Worm (Caenorhabditis elegans) whole organism, L4/young adult: ENCODE measurements around the gene F11A5.5.

Experiments
- W03F9.2 ChIP-seq: fragments of 150-350 bp; optimal IDR thresholded peaks from 2 replicates; lab custom pipeline; 2014; ENCODE audit warnings: missing biosample characterization, missing genetic modification characterization
- dao-5 ChIP-seq: sonication (generic microtip); optimal IDR thresholded peaks from 2 replicates; lab custom pipeline; 2016; ENCODE audit warnings: missing genotype, missing genetic modification characterization, moderate library complexity, missing compliant biosample characterization
- him-1 ChIP-seq: sonication (generic microtip); optimal IDR thresholded peaks from 2 replicates; lab custom pipeline; 2016; ENCODE audit warnings: missing genotype, missing genetic modification reagents, missing genetic modification characterization, missing compliant biosample characterization

The F11A5.5 gene

DNA sequence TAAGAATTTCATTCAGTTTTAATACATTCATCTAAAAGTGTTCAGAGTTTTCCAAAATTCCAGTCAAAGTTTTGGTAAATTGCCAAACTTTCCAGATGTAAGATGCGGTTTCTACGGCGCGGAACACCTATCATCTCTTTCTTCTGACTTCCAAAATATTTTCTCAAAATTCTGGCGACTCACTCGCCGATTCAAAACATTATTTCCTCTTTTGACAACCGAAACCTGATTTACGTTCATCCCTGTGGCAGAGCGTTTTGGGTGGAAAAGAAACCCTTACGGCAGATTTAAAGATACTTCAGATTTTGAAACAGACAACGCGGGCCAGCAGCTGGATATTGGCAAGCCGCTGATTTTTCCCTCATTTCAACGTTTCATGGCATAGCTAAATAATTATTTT is at the start of gene F11A5.5:
Gene F11A5.5, plus strand, starts transcription at position 301 of the 400 bp plus-strand sequence.
- TF ChIP-seq dao-5 (tag; lab: Kevin White, UChicago) (no peak), him-1 (tag; lab: Kevin White, UChicago) (no peak), W03F9.2 (no peak)

DNA sequence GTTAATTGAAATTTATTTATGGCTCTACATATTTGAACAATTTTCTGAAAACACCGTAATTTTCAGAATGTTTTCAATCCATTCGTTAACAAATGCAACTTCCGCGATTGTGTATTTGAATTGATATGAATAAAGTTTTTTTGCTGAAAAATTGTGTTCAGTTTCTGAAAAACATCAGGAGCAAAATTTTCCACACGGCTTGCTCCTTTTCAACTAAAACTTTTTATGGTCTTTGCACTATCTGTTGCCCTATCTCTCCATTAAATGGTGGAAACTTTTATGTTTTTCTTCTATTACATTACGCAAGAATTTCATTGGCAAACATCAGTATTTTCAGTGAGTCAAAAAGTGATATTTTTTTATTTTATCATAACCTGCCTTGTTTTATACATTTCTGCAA is 49.3 kb upstream of the F11A5.5 start, which contains the start of gene F10A3.4:
Gene F10A3.4, plus strand, starts transcription at position 301 of the 400 bp plus-strand sequence.
- TF ChIP-seq dao-5 (tag; lab: Kevin White, UChicago) (no peak), W03F9.2 (no peak), him-1 (tag; lab: Kevin White, UChicago) (no peak)

- TF ChIP-seq him-1 (tag; lab: Kevin White, UChicago): no peak
- TF ChIP-seq dao-5 (tag; lab: Kevin White, UChicago): no peak
- TF ChIP-seq W03F9.2: no peak
Observed at ce11 chrV:16153375-16153774, 44.7 kb upstream of the F11A5.5 start, which contains the start of gene str-254. Gene str-254 (minus strand): TSS chrV:16153475.

DNA sequence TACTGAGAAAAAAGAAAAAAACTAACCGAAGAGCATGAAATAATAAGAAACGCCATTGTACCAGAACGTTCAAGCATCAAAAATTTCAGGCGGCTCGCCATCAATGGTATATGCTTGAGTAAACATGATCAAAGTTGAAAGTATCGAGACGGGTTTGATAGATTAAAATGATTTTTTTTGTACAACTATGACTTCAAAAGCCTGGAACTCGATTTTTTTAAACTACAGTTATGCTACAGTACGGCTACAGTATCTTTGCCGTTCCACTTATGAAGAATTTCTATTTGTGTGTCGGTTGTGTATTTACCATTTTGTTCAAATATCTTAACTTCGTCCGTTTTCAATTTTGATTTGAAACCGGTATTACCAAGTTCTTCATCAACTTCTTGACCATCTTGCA is 43.0 kb upstream of the F11A5.5 start, which contains the start of gene str-97:
Gene str-97, minus strand, starts transcription at position 101 of the 400 bp plus-strand sequence.
- TF ChIP-seq dao-5 (tag; lab: Kevin White, UChicago): no peak
- no peak for TF ChIP-seq him-1 (tag; lab: Kevin White, UChicago)
- TF ChIP-seq W03F9.2: no peak

ce11 chrV:16158391-16158790 is 39.7 kb upstream of the F11A5.5 start, which contains the start of gene str-99:
Gene str-99 (minus strand): TSS chrV:16158491.
- no peak for TF ChIP-seq him-1 (tag; lab: Kevin White, UChicago)
- no peak for TF ChIP-seq dao-5 (tag; lab: Kevin White, UChicago)
- no peak for TF ChIP-seq W03F9.2

ce11 chrV:16159594-16159993 is 38.5 kb upstream of the F11A5.5 start, which contains the start of gene F10A3.17:
Gene F10A3.17 (minus strand): TSS chrV:16159694.
- TF ChIP-seq him-1 (tag; lab: Kevin White, UChicago) (no peak), W03F9.2 (no peak), dao-5 (tag; lab: Kevin White, UChicago) (no peak)

DNA sequence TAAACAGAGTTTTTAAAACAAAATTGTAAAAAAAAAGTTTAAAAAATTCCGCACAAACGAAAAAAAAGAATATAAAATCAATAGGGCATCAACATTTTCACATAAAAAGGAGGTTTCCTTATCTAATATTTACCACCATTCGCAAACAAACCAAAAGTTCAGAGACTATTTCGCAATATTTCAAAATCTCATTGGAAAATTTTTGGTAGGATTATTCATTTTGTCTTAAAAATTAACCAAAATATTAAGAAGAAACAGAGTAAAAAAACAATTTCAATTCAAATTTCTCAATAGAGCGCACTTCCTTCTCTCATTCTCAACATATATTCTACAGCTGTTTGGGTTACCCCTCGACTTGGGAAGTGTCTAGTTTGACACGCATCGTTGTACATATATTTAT is 38.0 kb upstream of the F11A5.5 start:
- TF ChIP-seq W03F9.2: no peak
- no peak for TF ChIP-seq him-1 (tag; lab: Kevin White, UChicago)

DNA sequence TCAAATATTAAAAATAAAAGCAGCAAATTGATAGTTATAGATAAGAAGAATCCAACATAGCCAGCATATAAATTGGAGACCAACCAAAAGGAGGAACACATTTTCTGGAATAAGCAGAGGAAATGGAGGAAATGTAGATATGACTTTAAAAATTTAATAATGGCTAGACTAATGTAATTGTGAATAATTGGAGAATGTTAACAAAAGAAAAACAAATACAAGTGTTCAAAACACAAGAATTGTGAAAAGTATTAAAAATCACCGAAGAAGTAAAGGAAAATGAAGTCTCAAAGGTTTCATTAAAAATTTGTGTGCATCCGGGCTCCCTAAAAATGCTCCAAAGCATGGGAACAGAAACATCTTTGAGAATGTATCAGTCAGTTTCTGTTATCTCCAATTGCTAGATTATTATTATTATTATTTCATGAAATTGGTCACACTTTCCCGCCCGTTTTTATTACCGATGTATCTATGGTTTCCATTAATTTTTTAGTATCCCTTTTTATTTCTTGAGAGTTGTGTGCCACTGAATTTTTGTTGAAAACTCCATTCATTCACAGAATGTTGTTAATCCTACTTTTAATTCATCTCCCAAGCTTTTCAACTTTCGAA is 35.9 kb upstream of the F11A5.5 start, which contains the start of the genes str-109 and F10A3.11:
Gene str-109, minus strand, starts transcription at position 101 of the 612 bp plus-strand sequence.
Gene F10A3.11, plus strand, starts transcription at position 562 of the 612 bp plus-strand sequence.
- TF ChIP-seq W03F9.2: no peak
- TF ChIP-seq dao-5 (tag; lab: Kevin White, UChicago): no peak
- no peak for TF ChIP-seq him-1 (tag; lab: Kevin White, UChicago)

DNA sequence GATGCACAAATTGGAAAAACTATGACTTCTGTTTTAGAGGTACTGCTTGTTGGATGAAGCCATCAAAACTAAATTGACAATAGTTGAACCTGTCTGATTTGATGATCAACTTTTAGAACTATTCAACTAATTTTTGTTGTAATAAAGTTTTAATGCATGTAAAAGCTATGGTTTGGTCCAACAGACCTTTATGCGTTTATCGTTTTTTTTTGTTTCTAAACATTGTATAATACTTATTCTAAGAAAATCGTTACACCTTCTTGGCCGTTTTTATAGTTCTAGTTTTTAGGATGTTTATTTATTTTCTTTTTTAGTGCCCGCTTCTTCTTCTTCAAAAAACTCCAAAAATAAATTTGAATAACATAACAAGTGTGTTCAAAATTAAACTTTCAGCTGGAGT is 34.4 kb upstream of the F11A5.5 start, which contains the start of gene F10A3.12:
Gene F10A3.12, plus strand, starts transcription at position 301 of the 400 bp plus-strand sequence.
- no peak for TF ChIP-seq dao-5 (tag; lab: Kevin White, UChicago)
- no peak for TF ChIP-seq W03F9.2
- TF ChIP-seq him-1 (tag; lab: Kevin White, UChicago): no peak

ce11 chrV:16165936-16166335 is 32.2 kb upstream of the F11A5.5 start, which contains the start of gene str-108:
Gene str-108 (plus strand): TSS chrV:16166236.
- TF ChIP-seq him-1 (tag; lab: Kevin White, UChicago): no peak
- no peak for TF ChIP-seq dao-5 (tag; lab: Kevin White, UChicago)
- TF ChIP-seq W03F9.2: no peak

DNA sequence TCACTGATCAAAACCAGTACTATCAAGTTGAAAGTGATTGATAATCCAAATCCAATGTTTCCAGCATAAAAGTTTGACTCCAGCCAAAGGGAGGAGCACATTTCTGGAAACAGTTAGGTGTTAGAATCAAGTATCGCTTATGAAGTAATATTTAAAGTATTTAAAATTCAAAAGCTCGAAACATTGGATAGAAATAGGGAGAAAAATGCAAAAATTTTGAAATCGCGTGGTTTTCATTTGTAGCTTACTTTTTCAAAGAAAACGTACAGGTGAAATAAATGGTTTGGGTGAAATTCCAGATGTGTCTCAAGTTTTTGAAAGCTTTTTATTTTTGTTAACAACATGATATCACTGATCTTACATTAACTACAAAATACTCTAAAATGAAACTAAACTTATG is 29.1 kb upstream of the F11A5.5 start, which contains the start of gene str-111:
Gene str-111, minus strand, starts transcription at position 101 of the 400 bp plus-strand sequence.
- TF ChIP-seq dao-5 (tag; lab: Kevin White, UChicago): no peak
- no peak for TF ChIP-seq him-1 (tag; lab: Kevin White, UChicago)
- no peak for TF ChIP-seq W03F9.2

DNA sequence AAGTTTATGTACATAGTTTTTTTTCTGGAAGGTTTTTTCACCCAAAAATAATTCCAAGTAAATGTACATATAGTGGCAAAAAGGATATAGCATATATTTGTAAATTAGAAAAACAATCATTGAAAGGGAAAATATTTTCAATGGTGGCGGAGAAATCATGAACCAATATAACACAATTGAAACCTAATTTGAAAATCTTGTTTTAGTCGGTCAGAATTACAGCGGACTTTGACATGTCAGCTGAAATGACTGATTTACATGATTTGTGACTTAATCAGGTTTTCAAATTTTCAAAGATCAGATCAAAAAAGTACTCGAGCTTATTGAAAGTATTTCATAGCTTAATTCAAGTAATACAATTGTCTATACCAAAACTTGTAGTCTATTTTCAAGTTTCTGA is 26.4 kb upstream of the F11A5.5 start, which contains the start of gene K05D4.9:
Gene K05D4.9, minus strand, starts transcription at position 101 of the 400 bp plus-strand sequence.
- TF ChIP-seq W03F9.2 (no peak), him-1 (tag; lab: Kevin White, UChicago) (no peak), dao-5 (tag; lab: Kevin White, UChicago) (no peak)

- TF ChIP-seq dao-5 (tag; lab: Kevin White, UChicago): no peak
Observed at ce11 chrV:16174109-16174508, 24.0 kb upstream of the F11A5.5 start.

DNA sequence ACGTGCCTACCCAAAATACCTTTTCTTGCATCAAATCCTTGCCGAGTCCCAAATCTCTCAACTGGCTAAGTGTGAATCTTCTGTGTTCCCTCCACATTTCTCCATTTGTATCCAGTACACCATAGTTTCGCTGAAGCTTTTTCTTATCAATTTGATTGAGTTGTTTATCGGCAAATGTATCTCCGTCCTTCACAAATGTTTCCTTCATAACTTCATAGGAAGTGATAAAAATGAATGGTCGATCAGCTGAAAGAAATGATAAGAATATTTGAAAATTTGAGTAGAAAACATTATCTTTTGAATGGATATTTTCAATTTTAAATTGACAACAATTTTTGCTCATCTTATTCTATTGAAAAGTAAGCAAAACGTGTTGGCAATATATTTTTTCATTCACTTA is 22.9 kb upstream of the F11A5.5 start:
- TF ChIP-seq dao-5 (tag; lab: Kevin White, UChicago) (no peak), him-1 (tag; lab: Kevin White, UChicago) (no peak), W03F9.2 (no peak)
